Worm (Caenorhabditis elegans): ENCODE measurements around the gene F48F7.6.

The F48F7.6 gene

DNA sequence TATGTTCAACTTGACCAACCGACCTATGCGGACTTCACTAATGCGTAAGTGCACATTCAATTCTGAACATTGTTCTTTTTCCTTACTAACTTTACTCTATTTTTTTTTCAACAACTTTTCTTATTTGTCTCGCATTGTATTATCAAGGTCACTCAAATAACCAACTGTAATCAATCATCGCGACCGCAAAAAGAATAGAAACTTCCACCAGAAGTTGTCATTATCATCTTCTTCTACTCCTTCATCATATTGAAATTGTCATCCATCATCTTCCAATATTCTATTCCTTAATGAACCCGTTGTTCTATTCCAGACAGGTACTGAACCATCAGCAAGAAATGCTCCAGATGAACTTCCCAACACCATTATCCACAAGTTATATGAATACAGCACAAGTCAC lies 38.2 kb upstream of the F48F7.6 start:
- TF ChIP-seq snpc-4 (GFP tag; optimal IDR thresholded peaks at IDR 0.05) (no peak), snpc-4 (tag; optimal IDR thresholded peaks at IDR 0.05) (no peak), egl-18 (GFP tag; IDR thresholded peaks at IDR 0.05) (no peak)

ce11 chrX:13940287-13940686 lies 37.3 kb upstream of the F48F7.6 start:
- no peak for TF ChIP-seq T07F8.4 (tag; optimal IDR thresholded peaks at IDR 0.05)
- 0 out of 2 replicates have a peak, but pooled peaks have one; percentile 44 for TF ChIP-seq ceh-58 (GFP tag; IDR thresholded peaks at IDR 0.05)

- no peak for TF ChIP-seq pha-4 (tag; optimal IDR thresholded peaks at IDR 0.05)
- no peak for TF ChIP-seq ztf-26 (tag; optimal IDR thresholded peaks at IDR 0.05)
- TF ChIP-seq ets-4 (GFP tag; optimal IDR thresholded peaks at IDR 0.05), result no peak
- no peak for TF ChIP-seq ztf-25 (GFP tag; IDR thresholded peaks at IDR 0.05)
- TF ChIP-seq ama-1 (optimal IDR thresholded peaks at IDR 0.05), result peak; percentile 36
- TF ChIP-seq ama-1 (GFP tag; optimal IDR thresholded peaks at IDR 0.05), result no peak
- TF ChIP-seq hlh-26 (GFP tag; conservative IDR thresholded peaks at IDR 0.05), result no peak
- TF ChIP-seq B0019.2 (GFP tag; conservative IDR thresholded peaks at IDR 0.05), result no peak
Observed at ce11 chrX:13941296-13941695, 36.3 kb upstream of the F48F7.6 start.

ce11 chrX:13941865-13942264 lies 35.8 kb upstream of the F48F7.6 start:
- TF ChIP-seq tbp1 (GFP tag; optimal IDR thresholded peaks at IDR 0.05) (no peak), nhr-179 (tag; optimal IDR thresholded peaks at IDR 0.05) (no peak), ceh-27 (GFP tag; optimal IDR thresholded peaks at IDR 0.05) (no peak), snpc-4 (GFP tag; optimal IDR thresholded peaks at IDR 0.05) (no peak), snpc-4 (tag; optimal IDR thresholded peaks at IDR 0.05) (no peak), ama-1 (optimal IDR thresholded peaks at IDR 0.05) (no peak), ama-1 (GFP tag; optimal IDR thresholded peaks at IDR 0.05) (no peak), lin-40 (tag; optimal IDR thresholded peaks at IDR 0.05) (no peak), mel-28 (tag; optimal IDR thresholded peaks at IDR 0.05; ENCODE audit: borderline replicate concordance) (no peak), lin-54 (GFP tag; optimal IDR thresholded peaks at IDR 0.05) (no peak), snpc-1.1 (tag; optimal IDR thresholded peaks at IDR 0.05; ENCODE audit: insufficient read depth) (no peak)

DNA sequence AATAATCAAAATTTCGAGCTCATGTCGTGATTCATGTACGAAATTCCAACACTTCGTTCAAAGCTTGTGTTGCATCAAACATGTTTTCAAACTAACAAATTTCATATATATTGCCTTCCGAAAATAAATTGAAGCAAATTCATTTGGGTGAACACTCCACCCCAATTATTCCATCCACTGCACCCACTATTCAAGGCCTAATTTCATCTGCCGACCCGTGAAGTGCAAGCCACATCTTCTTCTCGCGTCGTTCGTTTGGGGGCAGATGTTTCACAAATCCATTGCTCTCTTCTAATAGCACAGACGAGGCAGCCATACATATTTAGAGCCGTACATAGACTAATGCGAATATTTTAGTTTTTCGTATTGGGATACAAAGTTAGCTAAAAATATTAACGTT lies 33.4 kb upstream of the F48F7.6 start:
- TF ChIP-seq attf-3 (GFP tag; conservative IDR thresholded peaks at IDR 0.05), result no peak
- no peak for TF ChIP-seq lin-40 (tag; optimal IDR thresholded peaks at IDR 0.05)
- no peak for TF ChIP-seq lsl-1 (GFP tag; optimal IDR thresholded peaks at IDR 0.05)
- no peak for TF ChIP-seq rec-8 (tag; optimal IDR thresholded peaks at IDR 0.05)

- no peak for TF ChIP-seq snpc-1.1 (tag; optimal IDR thresholded peaks at IDR 0.05; ENCODE audit: insufficient read depth)
- TF ChIP-seq D2030.7 (GFP tag; IDR thresholded peaks at IDR 0.05), result no peak
- TF ChIP-seq sea-2 (GFP tag; IDR thresholded peaks at IDR 0.05), result no peak
- TF ChIP-seq pha-4 (tag; optimal IDR thresholded peaks at IDR 0.05), result no peak
- TF ChIP-seq somi-1 (GFP tag; optimal IDR thresholded peaks at IDR 0.05), result no peak
- no peak for TF ChIP-seq let-607 (tag; optimal IDR thresholded peaks at IDR 0.05)
- TF ChIP-seq lsl-1 (GFP tag; optimal IDR thresholded peaks at IDR 0.05), result no peak
- TF ChIP-seq Y95B8A.8 (GFP tag; IDR thresholded peaks at IDR 0.05), result no peak
- no peak for TF ChIP-seq madf-3 (GFP tag; IDR thresholded peaks at IDR 0.05)
Observed at ce11 chrX:13945090-13945489, 32.5 kb upstream of the F48F7.6 start.
